Worm (Caenorhabditis elegans) whole organism, L4 larva: ENCODE measurements around the gene nhr-10.

Source experiments
- ama-1 ChIP-seq: fragments of 150-350 bp; optimal IDR thresholded peaks from 2 replicates; lab custom pipeline; 2014; ENCODE audit warnings: inconsistent platforms, mixed read lengths
- lin-1 ChIP-seq: fragments of 200-800 bp; sonication (Bioruptor generic); IDR thresholded peaks from 2 replicates; pipeline ENCODE4 v1.3.6; 2022; ENCODE audit warnings: missing genetic modification reagents, missing genetic modification characterization, missing compliant biosample characterization
- lir-3 ChIP-seq: sonication (generic microtip); optimal IDR thresholded peaks from 2 replicates; lab custom pipeline; 2016; ENCODE audit warnings: mild to moderate bottlenecking, missing genetic modification characterization, missing compliant biosample characterization
- nhr-237 ChIP-seq: sonication (generic microtip); optimal IDR thresholded peaks from 2 replicates; lab custom pipeline; 2017; ENCODE audit warnings: missing biosample characterization, missing genetic modification characterization
- vab-7 ChIP-seq: fragments of 200-800 bp; sonication (Bioruptor generic); IDR thresholded peaks from 2 replicates; pipeline ENCODE4 v1.3.6; 2022; ENCODE audit warnings: missing genetic modification reagents, missing genetic modification characterization, missing compliant biosample characterization

- TF ChIP-seq nhr-237 (tag; lab: Kevin White, UChicago) (no peak), lin-1 (GFP tag; lab: Robert Waterston, UW) (no peak), lir-3 (tag; lab: Kevin White, UChicago) (no peak), vab-7 (no peak), ama-1 (lab: Kevin White, UChicago) (no peak)
Observed at ce11 chrIII:7081488-7081887, 33.8 kb downstream of the nhr-10 start.
